Worm (Caenorhabditis elegans): ENCODE data around the gene ZK673.6.

- TF ChIP-seq ztf-11 (tag; optimal IDR thresholded peaks at IDR 0.05) (no peak), flh-1 (GFP tag; optimal IDR thresholded peaks at IDR 0.05) (no peak), tbx-8 (GFP tag; optimal IDR thresholded peaks at IDR 0.05) (no peak), lsy-2 (tag; optimal IDR thresholded peaks at IDR 0.05) (no peak), unc-62 (GFP tag; optimal IDR thresholded peaks at IDR 0.05) (no peak), ceh-43 (GFP tag; optimal IDR thresholded peaks at IDR 0.05) (no peak), elt-1 (tag; optimal IDR thresholded peaks at IDR 0.05; ENCODE audit: borderline replicate concordance, insufficient read depth) (no peak), unc-39 (tag; optimal IDR thresholded peaks at IDR 0.05) (no peak), nhr-12 (tag; optimal IDR thresholded peaks at IDR 0.05) (no peak), snpc-4 (tag; optimal IDR thresholded peaks at IDR 0.05) (no peak), ces-1 (GFP tag; optimal IDR thresholded peaks at IDR 0.05) (no peak)
These were observed 28.3 kb downstream of the ZK673.6 start, which contains the start of gene cut-4 for ce11 chrII:10435836-10436235.
